Worm (Caenorhabditis elegans) whole organism, L4 larva: Measurements from ENCODE around the gene Y69H2.17.

Experiments used
- F10B5.3 ChIP-seq: sonication (generic microtip); optimal IDR thresholded peaks from 2 replicates; lab custom pipeline; 2016; ENCODE audit warnings: mild to moderate bottlenecking, missing genetic modification characterization, missing compliant biosample characterization
- F44E2.7 ChIP-seq: fragments of 200-800 bp; sonication (Bioruptor generic); IDR thresholded peaks from 2 replicates; pipeline ENCODE4 v2.1.2; 2022; ENCODE audit warnings: missing genetic modification characterization, missing compliant biosample characterization
- T26A8.4 ChIP-seq: fragments of 200-800 bp; sonication (Bioruptor generic); IDR thresholded peaks from 2 replicates; pipeline ENCODE4 v1.3.6; 2022; ENCODE audit warnings: missing genetic modification characterization, missing compliant biosample characterization
- Y105C5A.15 ChIP-seq: fragments of 200-800 bp; sonication (Bioruptor generic); IDR thresholded peaks from 2 replicates; pipeline ENCODE4 v1.3.6; 2022; ENCODE audit warnings: missing genetic modification characterization, missing compliant biosample characterization
- ZK337.2 ChIP-seq: fragments of 200-800 bp; sonication (Bioruptor generic); IDR thresholded peaks from 2 replicates; pipeline ENCODE4 v1.3.6; 2022; ENCODE audit warnings: missing genetic modification reagents, missing genetic modification characterization, missing compliant biosample characterization
- ZK546.5 ChIP-seq, 2 experiments: sonication (generic microtip); optimal IDR thresholded peaks; 2 replicates each; lab custom pipeline; 2017; ENCODE audit warnings: missing biosample characterization in 2 of 2, missing genetic modification characterization in 2 of 2
- aha-1 ChIP-seq: fragments of 150-350 bp; peaks from one replicate; lab custom pipeline; 2014; ENCODE audit warnings: missing biosample characterization, missing genetic modification characterization
- aly-2 ChIP-seq: sonication (generic microtip); optimal IDR thresholded peaks from 2 replicates; lab custom pipeline; 2018; ENCODE audit warnings: missing biosample characterization, missing genetic modification characterization
- ama-1 ChIP-seq: fragments of 150-350 bp; optimal IDR thresholded peaks from 2 replicates; lab custom pipeline; 2014; ENCODE audit warnings: inconsistent platforms, mixed read lengths
- ceh-20 ChIP-seq: fragments of 200-800 bp; sonication (Bioruptor generic); IDR thresholded peaks from 2 replicates; pipeline ENCODE4 v1.3.6; 2022; ENCODE audit warnings: missing genetic modification reagents, missing genetic modification characterization, missing compliant biosample characterization
- ceh-28 ChIP-seq: fragments of 150-350 bp; optimal IDR thresholded peaks from 2 replicates; lab custom pipeline; 2014; ENCODE audit warnings: missing biosample characterization, missing genetic modification reagents, missing genetic modification characterization
- ceh-44 ChIP-seq: fragments of 200-800 bp; sonication (Bioruptor generic); IDR thresholded peaks from 2 replicates; pipeline ENCODE4 v1.3.6; 2022; ENCODE audit warnings: missing genetic modification reagents, missing genetic modification characterization, missing compliant biosample characterization
- ceh-62 ChIP-seq: sonication (generic microtip); optimal IDR thresholded peaks from 2 replicates; lab custom pipeline; 2017; ENCODE audit warnings: missing biosample characterization, missing genetic modification characterization
- ceh-82 ChIP-seq: sonication (generic microtip); optimal IDR thresholded peaks from 2 replicates; lab custom pipeline; 2017; ENCODE audit warnings: missing biosample characterization, missing genetic modification characterization
- ctbp-1 ChIP-seq: fragments of 200-800 bp; sonication (Bioruptor generic); IDR thresholded peaks from 2 replicates; pipeline ENCODE4 v1.3.6; 2022; ENCODE audit warnings: missing genetic modification reagents, missing genetic modification characterization, missing compliant biosample characterization
- daf-16 ChIP-seq, 3 experiments: sonication (generic microtip); optimal IDR thresholded peaks; 2 replicates each; lab custom pipeline; 2016 to 2017; ENCODE audit warnings: missing genetic modification characterization in 3 of 3, missing genetic modification reagents in 3 of 3, mild to moderate bottlenecking in 2 of 3, missing compliant biosample characterization in 2 of 3, missing biosample characterization in 1 of 3, moderate library complexity in 1 of 3
- daf-8 ChIP-seq: fragments of 200-800 bp; sonication (Bioruptor generic); IDR thresholded peaks from 2 replicates; pipeline ENCODE4 v1.3.6; 2022; ENCODE audit warnings: missing genetic modification characterization, missing compliant biosample characterization
- dmd-8 ChIP-seq: fragments of 200-800 bp; sonication (Bioruptor generic); IDR thresholded peaks from 2 replicates; pipeline ENCODE4 v1.3.6; 2022; ENCODE audit warnings: missing genetic modification characterization, missing compliant biosample characterization
- dmd-9 ChIP-seq: fragments of 200-800 bp; sonication (Bioruptor generic); IDR thresholded peaks from 2 replicates; pipeline ENCODE4 v1.3.6; 2022; ENCODE audit warnings: missing genetic modification reagents, missing genetic modification characterization, missing compliant biosample characterization
- duxl-1 ChIP-seq: sonication (generic microtip); optimal IDR thresholded peaks from 2 replicates; lab custom pipeline; 2016; ENCODE audit warnings: mild to moderate bottlenecking, missing genetic modification characterization, moderate library complexity, missing compliant biosample characterization; ENCODE audit not compliant: poor library complexity
- dve-1 ChIP-seq: sonication (generic microtip); optimal IDR thresholded peaks from 2 replicates; lab custom pipeline; 2017; ENCODE audit warnings: antibody characterized with exemption, mild to moderate bottlenecking, missing genetic modification characterization, missing compliant biosample characterization; ENCODE audit not compliant: insufficient read depth
- egl-27 ChIP-seq: sonication (generic microtip); optimal IDR thresholded peaks from 3 replicates; lab custom pipeline; 2017; ENCODE audit warnings: missing biosample characterization, missing genetic modification reagents, missing genetic modification characterization
- egl-43 ChIP-seq: fragments of 200-800 bp; sonication (Bioruptor generic); IDR thresholded peaks from 2 replicates; pipeline ENCODE4 v1.3.6; 2022; ENCODE audit warnings: missing genetic modification reagents, missing genetic modification characterization, missing compliant biosample characterization
- fos-1 ChIP-seq: fragments of 150-350 bp; optimal IDR thresholded peaks from 2 replicates; lab custom pipeline; 2014; ENCODE audit warnings: missing biosample characterization, missing genetic modification characterization
- hif-1 ChIP-seq, 2 experiments: sonication (generic microtip); optimal IDR thresholded peaks; 2 replicates each; lab custom pipeline; 2016 to 2017; ENCODE audit warnings: missing compliant biosample characterization in 2 of 2, missing genetic modification characterization in 2 of 2, missing genetic modification reagents in 2 of 2, missing genotype in 2 of 2, mild to moderate bottlenecking in 1 of 2
- lim-7 ChIP-seq: fragments of 200-800 bp; sonication (Bioruptor generic); IDR thresholded peaks from 2 replicates; pipeline ENCODE4 v1.3.6; 2022; ENCODE audit warnings: missing genetic modification characterization, missing compliant biosample characterization
- lin-38 ChIP-seq: fragments of 200-800 bp; sonication (Bioruptor generic); IDR thresholded peaks from 2 replicates; pipeline ENCODE4 v1.3.6; 2022; ENCODE audit warnings: missing genetic modification reagents, missing genetic modification characterization, missing compliant biosample characterization
- lsy-2 ChIP-seq, 2 experiments: fragments of 150-350 bp in 1 of 2; sonication (generic microtip) in 1 of 2; optimal IDR thresholded peaks; 2 replicates each; lab custom pipeline; 2014 to 2017; ENCODE audit warnings: missing biosample characterization in 2 of 2, missing genetic modification characterization in 2 of 2
- madf-5 ChIP-seq, 2 experiments: fragments of 200-800 bp; sonication (Bioruptor generic); IDR thresholded peaks; 2 replicates each; pipeline ENCODE4 v1.3.6; 2022; ENCODE audit warnings: missing compliant biosample characterization in 2 of 2, missing genetic modification characterization in 2 of 2
- mdl-1 ChIP-seq, 2 experiments: fragments of 150-350 bp in 1 of 2; sonication (generic microtip) in 1 of 2; optimal IDR thresholded peaks; 2 replicates each; lab custom pipeline; 2014 to 2017; ENCODE audit warnings: missing biosample characterization in 2 of 2, missing genetic modification characterization in 2 of 2
- mdt-29 ChIP-seq: fragments of 200-800 bp; sonication (Bioruptor generic); IDR thresholded peaks from 2 replicates; pipeline ENCODE4 v1.3.6; 2022; ENCODE audit warnings: missing genetic modification reagents, missing genetic modification characterization, missing compliant biosample characterization
- mep-1 ChIP-seq: fragments of 150-350 bp; sonication (generic microtip); optimal IDR thresholded peaks from 3 replicates; lab custom pipeline; 2014; ENCODE audit warnings: missing biosample characterization, missing genetic modification characterization
- mxl-2 ChIP-seq: fragments of 200-800 bp; sonication (Bioruptor generic); conservative IDR thresholded peaks from 2 replicates; pipeline ENCODE4 v1.3.6; 2022; ENCODE audit warnings: missing genetic modification reagents, missing genetic modification characterization, missing compliant biosample characterization
- mxl-3 ChIP-seq: fragments of 200-800 bp; sonication (Bioruptor generic); optimal IDR thresholded peaks from 2 replicates; lab custom pipeline; 2018; ENCODE audit warnings: mild to moderate bottlenecking, missing genetic modification characterization, missing compliant biosample characterization
- nhr-11 ChIP-seq: fragments of 150-350 bp; optimal IDR thresholded peaks from 2 replicates; lab custom pipeline; 2014; ENCODE audit warnings: missing biosample characterization, missing genetic modification characterization
- nhr-237 ChIP-seq: sonication (generic microtip); optimal IDR thresholded peaks from 2 replicates; lab custom pipeline; 2017; ENCODE audit warnings: missing biosample characterization, missing genetic modification characterization
- nhr-25 ChIP-seq: sonication (generic microtip); optimal IDR thresholded peaks from 2 replicates; lab custom pipeline; 2017; ENCODE audit warnings: missing genetic modification characterization, mild to moderate bottlenecking, missing compliant biosample characterization, antibody characterized with exemption, moderate library complexity, borderline replicate concordance; ENCODE audit not compliant: insufficient read depth
- nhr-28 ChIP-seq: fragments of 150-350 bp; optimal IDR thresholded peaks from 2 replicates; lab custom pipeline; 2014; ENCODE audit warnings: missing biosample characterization, missing genetic modification characterization
- nhr-41 ChIP-seq: fragments of 200-800 bp; sonication (Bioruptor generic); IDR thresholded peaks from 2 replicates; pipeline ENCODE4 v1.3.6; 2022; ENCODE audit warnings: missing genetic modification reagents, missing genetic modification characterization, missing compliant biosample characterization
- nhr-6 ChIP-seq: fragments of 150-350 bp; optimal IDR thresholded peaks from 2 replicates; lab custom pipeline; 2014; ENCODE audit warnings: missing biosample characterization, missing genetic modification characterization
- pha-4 ChIP-seq, 2 experiments: fragments of 150-350 bp in 1 of 2; fragments of 200-800 bp in 1 of 2; sonication (Bioruptor generic) in 1 of 2; IDR thresholded peaks in 1 of 2; optimal IDR thresholded peaks in 1 of 2; 2 replicates each; pipeline versions ENCODE4 v1.3.6 to Lab custom; 2014 to 2022; ENCODE audit warnings: missing genetic modification characterization in 2 of 2, missing genetic modification reagents in 2 of 2, missing biosample characterization in 1 of 2, missing compliant biosample characterization in 1 of 2
- php-3 ChIP-seq: fragments of 200-800 bp; sonication (Bioruptor generic); IDR thresholded peaks from 2 replicates; pipeline ENCODE4 v1.3.6; 2022; ENCODE audit warnings: missing genetic modification reagents, missing genetic modification characterization, missing compliant biosample characterization
- rbr-2 ChIP-seq: sonication (generic microtip); optimal IDR thresholded peaks from 2 replicates; lab custom pipeline; 2016; ENCODE audit warnings: missing genotype, missing genetic modification characterization, missing compliant biosample characterization
- set-16 ChIP-seq: fragments of 200-800 bp; sonication (Bioruptor generic); IDR thresholded peaks from 2 replicates; pipeline ENCODE4 v1.3.6; 2022; ENCODE audit warnings: missing genetic modification reagents, missing genetic modification characterization, missing compliant biosample characterization
- unc-130 ChIP-seq: sonication (generic microtip); optimal IDR thresholded peaks from 2 replicates; lab custom pipeline; 2016; ENCODE audit warnings: missing genetic modification reagents, missing genetic modification characterization, missing compliant biosample characterization
- unc-39 ChIP-seq: sonication (generic microtip); optimal IDR thresholded peaks from 2 replicates; lab custom pipeline; 2017; ENCODE audit warnings: missing biosample characterization, missing genetic modification characterization
- unc-62 ChIP-seq, 3 experiments: fragments of 150-350 bp in 1 of 3; sonication (generic microtip); optimal IDR thresholded peaks in 2 of 3; peaks in 1 of 3; 1 replicate in 1 of 3; 2 replicates in 2 of 3; lab custom pipeline; 2014 to 2017; ENCODE audit warnings: missing biosample characterization in 3 of 3, missing genetic modification characterization in 3 of 3, missing genetic modification reagents in 3 of 3, missing genotype in 1 of 3
- zfp-2 ChIP-seq: sonication (generic microtip); optimal IDR thresholded peaks from 2 replicates; lab custom pipeline; 2016; ENCODE audit warnings: mild to moderate bottlenecking, missing genetic modification characterization, missing compliant biosample characterization
- zfp-3 ChIP-seq: fragments of 200-800 bp; sonication (Bioruptor generic); conservative IDR thresholded peaks from 2 replicates; pipeline ENCODE4 v1.3.6; 2022; ENCODE audit warnings: missing genetic modification reagents, missing genetic modification characterization, missing compliant biosample characterization
- zip-2 ChIP-seq: fragments of 150-350 bp; optimal IDR thresholded peaks from 2 replicates; lab custom pipeline; 2014; ENCODE audit warnings: missing biosample characterization, missing genetic modification characterization
- ztf-7 ChIP-seq: fragments of 150-350 bp; optimal IDR thresholded peaks from 2 replicates; lab custom pipeline; 2014; ENCODE audit warnings: missing biosample characterization, missing genetic modification characterization

The Y69H2.17 gene

DNA sequence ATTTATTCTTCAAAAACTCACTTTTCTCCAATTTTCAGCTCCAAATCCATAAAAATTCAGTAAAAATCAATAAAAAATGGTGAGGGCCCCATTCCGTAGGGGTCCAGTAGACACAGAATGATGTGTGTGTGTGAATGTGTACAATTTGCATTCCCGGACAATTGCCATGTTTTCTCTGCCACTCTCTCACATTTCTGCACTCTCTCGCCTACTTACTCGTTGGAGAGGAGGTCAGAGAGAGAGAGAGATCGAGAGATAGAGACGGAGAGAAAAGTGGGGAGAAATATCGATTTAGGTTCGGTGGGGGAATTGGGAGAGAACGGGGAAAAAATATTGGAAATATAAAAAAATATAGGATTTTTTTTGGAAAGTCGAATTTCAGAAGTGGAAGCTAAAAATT is 38.9 kb downstream of the Y69H2.17 start (continued):
- TF ChIP-seq ceh-28 (tag; lab: Kevin White, UChicago) (peak; percentile 81), nhr-237 (tag; lab: Kevin White, UChicago) (no peak), dmd-8 (GFP tag; lab: Robert Waterston, UW) (no peak), set-16 (GFP tag; lab: Robert Waterston, UW) (no peak), ZK337.2 (GFP tag; lab: Robert Waterston, UW) (no peak), fos-1 (tag; lab: Kevin White, UChicago) (no peak), ceh-20 (GFP tag; lab: Robert Waterston, UW) (no peak), aly-2 (tag; lab: Kevin White, UChicago) (no peak), php-3 (GFP tag; lab: Robert Waterston, UW) (no peak), ceh-62 (no peak), nhr-25 (tag; lab: Kevin White, UChicago) (no peak), ztf-7 (tag; lab: Kevin White, UChicago) (no peak), zip-2 (tag; lab: Kevin White, UChicago) (no peak), nhr-28 (tag; lab: Kevin White, UChicago) (peak; percentile 69), madf-5 (GFP tag; IDR thresholded peaks at IDR 0.05; lab: Robert Waterston, UW) (no peak), lim-7 (GFP tag; lab: Robert Waterston, UW) (no peak), nhr-41 (GFP tag; lab: Robert Waterston, UW) (no peak), Y105C5A.15 (GFP tag; lab: Robert Waterston, UW) (no peak), ctbp-1 (GFP tag; lab: Robert Waterston, UW) (no peak), pha-4 (GFP tag; IDR thresholded peaks at IDR 0.05; lab: Robert Waterston, UW) (no peak), pha-4 (tag; optimal IDR thresholded peaks at IDR 0.05; lab: Kevin White, UChicago) (peak; percentile 79), dmd-9 (no peak), hif-1 (tag; optimal IDR thresholded peaks at IDR 0.05; lab: Kevin White, UChicago) (peak in 1 of 2 experiments; percentile 19), lin-38 (GFP tag; lab: Robert Waterston, UW) (no peak; the same call in none of the 2 replicates), zfp-2 (tag; lab: Kevin White, UChicago) (no peak), egl-27 (tag; lab: Kevin White, UChicago) (no peak), ZK546.5 (tag; optimal IDR thresholded peaks at IDR 0.05; lab: Kevin White, UChicago) (no peak), ceh-44 (no peak), mdt-29 (GFP tag; lab: Robert Waterston, UW) (no peak), nhr-11 (tag; lab: Kevin White, UChicago) (peak; percentile 54), unc-62 (GFP tag; optimal IDR thresholded peaks at IDR 0.05 in 1 of 2; lab: Kevin White, UChicago) (no peak), unc-62 (tag; optimal IDR thresholded peaks at IDR 0.05; lab: Kevin White, UChicago) (no peak), daf-16 (GFP tag; optimal IDR thresholded peaks at IDR 0.05; lab: Kevin White, UChicago) (no peak), daf-16 (tag; optimal IDR thresholded peaks at IDR 0.05; lab: Kevin White, UChicago) (peak; percentile 89), unc-130 (GFP tag; lab: Kevin White, UChicago) (no peak), mxl-3 (GFP tag; lab: Kevin White, UChicago) (no peak), unc-39 (no peak), duxl-1 (tag; lab: Kevin White, UChicago) (peak; percentile 99), daf-8 (GFP tag; lab: Robert Waterston, UW) (no peak), zfp-3 (no peak), dve-1 (tag; lab: Kevin White, UChicago) (peak; percentile 96), ceh-82 (tag; lab: Kevin White, UChicago) (no peak), F44E2.7 (GFP tag; lab: Robert Waterston, UW) (no peak), mxl-2 (GFP tag; lab: Robert Waterston, UW) (no peak), egl-43 (GFP tag; lab: Robert Waterston, UW) (no peak), mep-1 (tag; lab: Kevin White, UChicago) (peak; percentile 82), lsy-2 (tag; optimal IDR thresholded peaks at IDR 0.05; lab: Kevin White, UChicago) (peak; percentile 57 to 87), rbr-2 (peak; percentile 86), nhr-6 (tag; lab: Kevin White, UChicago) (peak; percentile 95), mdl-1 (tag; optimal IDR thresholded peaks at IDR 0.05; lab: Kevin White, UChicago) (peak; percentile 30 to 36), ama-1 (lab: Kevin White, UChicago) (no peak), F10B5.3 (tag; lab: Kevin White, UChicago) (no peak), T26A8.4 (no peak), aha-1 (tag; lab: Kevin White, UChicago) (peak; percentile 97)
